Worm (Caenorhabditis elegans) whole organism, midembryonic: ENCODE results near the gene hst-3.2.

Experiments used
- T22C8.4 ChIP-seq: fragments of 200-800 bp; sonication (Bioruptor generic); IDR thresholded peaks from 2 replicates; pipeline ENCODE4 v1.3.6; 2022; ENCODE audit warnings: missing genetic modification characterization, missing compliant biosample characterization
- cog-1 ChIP-seq: sonication (generic microtip); optimal IDR thresholded peaks from 2 replicates; lab custom pipeline; 2016; ENCODE audit warnings: missing genetic modification characterization, missing compliant biosample characterization
- flt-1 ChIP-seq: fragments of 200-800 bp; sonication (Bioruptor generic); IDR thresholded peaks from 2 replicates; pipeline ENCODE4 v1.3.6; 2022; ENCODE audit warnings: missing genetic modification characterization, missing compliant biosample characterization
- klf-2 ChIP-seq: fragments of 200-800 bp; sonication (Bioruptor generic); conservative IDR thresholded peaks from 2 replicates; pipeline ENCODE4 v1.3.6; 2022; ENCODE audit warnings: missing genetic modification reagents, missing genetic modification characterization, missing compliant biosample characterization
- med-1 ChIP-seq: sonication (generic microtip); optimal IDR thresholded peaks from 2 replicates; lab custom pipeline; 2017; ENCODE audit warnings: missing genetic modification characterization, mild to moderate bottlenecking, missing compliant biosample characterization, antibody characterized with exemption, missing genetic modification reagents; ENCODE audit not compliant: insufficient read depth
- ref-1 ChIP-seq: fragments of 200-800 bp; sonication (Bioruptor generic); conservative IDR thresholded peaks from 2 replicates; pipeline ENCODE4 v1.3.6; 2022; ENCODE audit warnings: missing genetic modification reagents, missing genetic modification characterization, missing compliant biosample characterization
- tab-1 ChIP-seq: fragments of 200-800 bp; sonication (Bioruptor generic); IDR thresholded peaks from 2 replicates; pipeline ENCODE4 v1.3.6; 2022; ENCODE audit warnings: missing genetic modification characterization, missing compliant biosample characterization
- ztf-23 ChIP-seq: fragments of 200-800 bp; sonication (Bioruptor generic); IDR thresholded peaks from 2 replicates; pipeline ENCODE4 v1.3.6; 2022; ENCODE audit warnings: missing genetic modification reagents, missing genetic modification characterization, missing compliant biosample characterization
- ztf-29 ChIP-seq: fragments of 200-800 bp; sonication (Bioruptor generic); IDR thresholded peaks from 2 replicates; pipeline ENCODE4 v1.3.6; 2022; ENCODE audit warnings: missing genetic modification reagents, missing genetic modification characterization, missing compliant biosample characterization

hst-3.2 gene

ce11 chrX:2953522-2954032 is 29.8 kb upstream of the hst-3.2 start:
- no peak for TF ChIP-seq med-1
- no peak for TF ChIP-seq T22C8.4 (GFP tag; lab: Robert Waterston, UW)
- no peak for TF ChIP-seq ztf-29 (GFP tag; lab: Robert Waterston, UW)
- no peak for TF ChIP-seq tab-1 (GFP tag; lab: Robert Waterston, UW)
- no peak for TF ChIP-seq ref-1 (GFP tag; lab: Robert Waterston, UW)
- TF ChIP-seq cog-1 (tag; lab: Kevin White, UChicago) = no peak
- no peak for TF ChIP-seq flt-1 (GFP tag; lab: Robert Waterston, UW)
- TF ChIP-seq klf-2 (GFP tag; lab: Robert Waterston, UW) = no peak
- no peak for TF ChIP-seq ztf-23 (GFP tag; lab: Robert Waterston, UW)

ce11 chrX:2950234-2950633 is 26.4 kb upstream of the hst-3.2 start:
- TF ChIP-seq klf-2 (GFP tag; lab: Robert Waterston, UW) (no peak), ztf-23 (GFP tag; lab: Robert Waterston, UW) (no peak), T22C8.4 (GFP tag; lab: Robert Waterston, UW) (no peak), ztf-29 (GFP tag; lab: Robert Waterston, UW) (no peak), flt-1 (GFP tag; lab: Robert Waterston, UW) (no peak), med-1 (no peak), tab-1 (GFP tag; lab: Robert Waterston, UW) (no peak), cog-1 (tag; lab: Kevin White, UChicago) (no peak), ref-1 (GFP tag; lab: Robert Waterston, UW) (no peak)

- TF ChIP-seq ztf-23 (GFP tag; lab: Robert Waterston, UW) (no peak), flt-1 (GFP tag; lab: Robert Waterston, UW) (no peak), klf-2 (GFP tag; lab: Robert Waterston, UW) (no peak), T22C8.4 (GFP tag; lab: Robert Waterston, UW) (no peak), ref-1 (GFP tag; lab: Robert Waterston, UW) (no peak), ztf-29 (GFP tag; lab: Robert Waterston, UW) (no peak)
These were observed 22.8 kb upstream of the hst-3.2 start, which contains the start of the genes Y41G9A.10 and Y41G9A.5 for ce11 chrX:2946508-2947005. Gene Y41G9A.10, minus strand, starts transcription at chrX:2946558. Gene Y41G9A.5, plus strand, starts transcription at chrX:2946667.

DNA sequence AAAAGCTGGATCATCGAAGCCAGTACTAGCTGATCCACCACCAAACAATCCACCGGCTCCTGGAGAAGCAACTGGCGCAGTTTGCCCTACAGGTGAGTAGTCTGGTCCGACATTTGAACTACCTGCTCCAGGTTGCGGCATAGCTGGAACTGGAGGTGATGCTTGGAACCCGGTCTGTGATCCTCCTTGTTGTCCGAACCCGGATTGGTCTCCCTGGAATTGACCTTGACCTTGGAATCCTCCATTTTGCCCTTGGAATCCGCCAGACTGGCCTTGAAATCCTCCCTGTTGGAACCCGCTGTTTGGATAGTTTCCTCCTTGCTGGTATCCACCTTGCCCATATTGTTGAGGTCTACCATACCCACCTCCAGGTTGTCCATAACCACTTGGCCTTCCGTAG is 22.2 kb upstream of the hst-3.2 start:
- TF ChIP-seq cog-1 (tag; lab: Kevin White, UChicago) (no peak), tab-1 (GFP tag; lab: Robert Waterston, UW) (no peak), ref-1 (GFP tag; lab: Robert Waterston, UW) (no peak), klf-2 (GFP tag; lab: Robert Waterston, UW) (no peak), ztf-23 (GFP tag; lab: Robert Waterston, UW) (no peak), ztf-29 (GFP tag; lab: Robert Waterston, UW) (no peak), T22C8.4 (GFP tag; lab: Robert Waterston, UW) (no peak), med-1 (no peak), flt-1 (GFP tag; lab: Robert Waterston, UW) (no peak)

DNA sequence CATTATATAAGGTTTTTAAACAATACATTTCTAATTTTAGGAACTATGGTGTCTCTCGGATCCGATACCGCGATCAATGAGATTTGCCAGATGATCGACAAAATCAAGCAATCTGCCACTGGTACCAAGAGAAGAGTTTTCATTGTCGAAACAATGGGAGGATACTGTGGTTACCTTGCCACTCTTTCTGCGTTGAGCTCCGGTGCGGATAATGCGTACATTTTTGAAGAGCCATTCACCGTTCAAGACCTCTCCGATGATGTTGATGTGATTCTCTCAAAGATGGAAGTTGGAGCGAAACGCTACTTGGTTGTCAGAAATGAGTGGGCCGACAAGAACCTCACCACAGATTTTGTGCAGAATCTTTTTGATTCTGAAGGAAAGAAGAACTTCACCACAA is 19.8 kb upstream of the hst-3.2 start:
- TF ChIP-seq cog-1 (tag; lab: Kevin White, UChicago) = no peak
- TF ChIP-seq klf-2 (GFP tag; lab: Robert Waterston, UW) = no peak
- TF ChIP-seq ref-1 (GFP tag; lab: Robert Waterston, UW) = no peak
- no peak for TF ChIP-seq ztf-23 (GFP tag; lab: Robert Waterston, UW)
- no peak for TF ChIP-seq tab-1 (GFP tag; lab: Robert Waterston, UW)
- no peak for TF ChIP-seq T22C8.4 (GFP tag; lab: Robert Waterston, UW)
- TF ChIP-seq ztf-29 (GFP tag; lab: Robert Waterston, UW) = no peak
- TF ChIP-seq flt-1 (GFP tag; lab: Robert Waterston, UW) = no peak
- TF ChIP-seq med-1 = no peak

- no peak for TF ChIP-seq T22C8.4 (GFP tag; lab: Robert Waterston, UW)
- TF ChIP-seq ztf-23 (GFP tag; lab: Robert Waterston, UW) = no peak
- TF ChIP-seq med-1 = no peak
- TF ChIP-seq klf-2 (GFP tag; lab: Robert Waterston, UW) = no peak
- TF ChIP-seq tab-1 (GFP tag; lab: Robert Waterston, UW) = no peak
- TF ChIP-seq ref-1 (GFP tag; lab: Robert Waterston, UW) = no peak
- no peak for TF ChIP-seq ztf-29 (GFP tag; lab: Robert Waterston, UW)
- TF ChIP-seq flt-1 (GFP tag; lab: Robert Waterston, UW) = no peak
- no peak for TF ChIP-seq cog-1 (tag; lab: Kevin White, UChicago)
These were observed 18.5 kb upstream of the hst-3.2 start for ce11 chrX:2942327-2942726.

ce11 chrX:2940572-2940971 is 16.8 kb upstream of the hst-3.2 start, which contains the start of gene pfk-1.1:
Gene pfk-1.1, plus strand, starts transcription at chrX:2940872.
- no peak for TF ChIP-seq ref-1 (GFP tag; lab: Robert Waterston, UW)
- TF ChIP-seq ztf-29 (GFP tag; lab: Robert Waterston, UW) = no peak
- no peak for TF ChIP-seq tab-1 (GFP tag; lab: Robert Waterston, UW)
- no peak for TF ChIP-seq T22C8.4 (GFP tag; lab: Robert Waterston, UW)
- TF ChIP-seq cog-1 (tag; lab: Kevin White, UChicago) = no peak
- TF ChIP-seq med-1 = no peak

- TF ChIP-seq klf-2 (GFP tag; lab: Robert Waterston, UW) (no peak), tab-1 (GFP tag; lab: Robert Waterston, UW) (no peak), ztf-23 (GFP tag; lab: Robert Waterston, UW) (no peak), T22C8.4 (GFP tag; lab: Robert Waterston, UW) (no peak), med-1 (no peak), ref-1 (GFP tag; lab: Robert Waterston, UW) (no peak), flt-1 (GFP tag; lab: Robert Waterston, UW) (no peak), ztf-29 (GFP tag; lab: Robert Waterston, UW) (no peak), cog-1 (tag; lab: Kevin White, UChicago) (no peak)
These were observed 15.7 kb upstream of the hst-3.2 start for ce11 chrX:2939526-2939925.

- TF ChIP-seq ztf-29 (GFP tag; lab: Robert Waterston, UW) = no peak
- no peak for TF ChIP-seq ztf-23 (GFP tag; lab: Robert Waterston, UW)
- TF ChIP-seq med-1 = no peak
- TF ChIP-seq tab-1 (GFP tag; lab: Robert Waterston, UW) = no peak
These were observed 15.3 kb upstream of the hst-3.2 start for ce11 chrX:2939085-2939484.
